Worm (Caenorhabditis elegans): ENCODE data around the gene slc-25A21.
A peak's percentile ranks its signal among the peaks of the same experiment; 100 is the strongest.

slc-25A21 gene

DNA sequence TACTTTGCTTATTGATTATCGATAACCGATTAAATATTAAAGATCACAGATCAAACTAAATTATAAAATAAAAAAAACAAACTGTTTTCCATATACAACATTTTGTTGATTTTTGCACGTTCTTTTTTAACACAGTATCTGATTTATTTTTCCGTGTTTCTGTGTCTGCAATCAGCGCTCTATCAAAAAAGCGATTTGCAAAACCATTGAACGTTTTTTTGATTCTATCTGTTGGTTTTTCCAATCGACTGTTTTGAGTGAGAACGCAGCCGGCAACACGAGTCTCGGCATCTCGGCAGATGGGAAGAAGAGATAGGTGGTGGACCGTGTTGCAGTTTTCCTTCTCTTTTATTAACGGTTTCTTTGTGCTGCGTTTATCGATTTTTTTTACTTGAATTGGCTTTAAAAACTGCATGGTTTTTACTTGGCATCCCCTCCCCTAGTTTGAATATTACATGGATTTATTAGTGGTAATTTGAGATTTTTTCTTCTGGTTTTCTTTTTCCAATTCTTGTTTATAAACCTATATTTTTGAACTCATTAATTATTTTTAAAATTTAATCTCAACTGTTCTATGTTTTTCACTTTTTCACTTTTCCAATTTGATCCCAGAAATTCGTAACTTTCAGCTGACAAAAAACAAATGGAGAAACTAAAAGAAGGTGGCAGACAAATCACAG is at the start of gene slc-25A21:
Gene slc-25A21 (plus strand): TSS at position 630 of the 680 bp plus-strand sequence.
- TF ChIP-seq him-1 (tag; optimal IDR thresholded peaks at IDR 0.05): no peak
- TF ChIP-seq W03F9.2 (tag; optimal IDR thresholded peaks at IDR 0.05): no peak
- no peak for TF ChIP-seq dao-5 (tag; optimal IDR thresholded peaks at IDR 0.05)

DNA sequence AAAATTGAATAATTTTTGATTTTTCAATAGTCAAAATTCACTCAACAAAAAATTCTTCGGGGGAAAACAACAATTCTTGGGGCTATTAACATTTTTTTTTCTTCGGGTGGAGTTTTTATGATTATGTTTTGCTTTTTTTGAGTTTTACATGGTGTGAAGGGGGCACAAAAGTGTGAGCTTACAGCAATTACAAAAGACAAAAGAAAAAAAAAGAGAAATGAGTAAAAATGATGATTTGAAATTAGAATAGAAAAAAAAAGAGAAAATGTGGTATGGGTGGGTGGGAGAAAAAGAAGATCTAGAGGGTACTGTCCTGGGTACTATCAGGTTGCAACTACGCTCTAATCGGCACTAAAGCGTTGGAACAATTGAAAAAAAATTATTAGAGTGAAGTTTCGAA is 48.8 kb upstream of the slc-25A21 start:
- no peak for TF ChIP-seq dao-5 (tag; optimal IDR thresholded peaks at IDR 0.05)

DNA sequence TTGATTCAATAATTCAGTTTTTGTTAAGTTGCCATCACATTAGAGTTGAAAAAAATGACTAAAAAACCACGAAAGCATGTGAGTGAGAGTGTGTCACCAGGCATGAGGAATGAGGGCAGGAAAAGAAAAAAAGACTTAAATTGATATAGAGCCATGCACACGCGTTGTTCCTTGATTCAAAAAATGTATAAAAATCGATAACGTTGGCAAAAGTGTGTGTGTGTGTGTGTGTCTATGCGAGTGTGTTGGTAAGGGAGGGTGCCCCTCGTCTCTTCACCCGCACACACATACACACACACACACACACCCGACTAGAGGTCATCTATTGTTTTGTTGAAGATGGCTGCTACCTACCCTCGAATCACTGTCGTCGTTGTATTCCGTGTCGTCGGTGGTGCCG is 45.8 kb upstream of the slc-25A21 start:
- TF ChIP-seq W03F9.2 (tag; optimal IDR thresholded peaks at IDR 0.05): no peak
- no peak for TF ChIP-seq him-1 (tag; optimal IDR thresholded peaks at IDR 0.05)
- TF ChIP-seq dao-5 (tag; optimal IDR thresholded peaks at IDR 0.05): no peak

DNA sequence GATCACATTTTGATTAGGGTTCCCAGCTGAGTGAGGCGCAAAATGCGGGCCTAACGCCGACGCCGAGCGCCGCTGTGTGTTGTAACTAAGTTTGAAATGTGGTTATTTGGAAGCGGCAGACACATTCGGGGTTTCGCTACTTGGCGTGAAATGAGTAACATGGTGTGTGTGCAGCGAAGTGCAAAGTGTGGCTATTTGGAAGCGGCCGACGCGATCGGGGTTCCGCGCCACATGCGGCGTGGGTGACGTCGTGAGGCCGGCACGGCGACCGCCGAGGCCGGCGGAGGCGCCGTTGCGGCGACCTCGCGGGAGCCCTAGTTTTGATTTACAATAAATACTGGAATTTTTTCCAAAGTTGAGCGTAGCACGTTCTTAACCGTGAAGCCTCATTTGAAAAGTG is 45.1 kb upstream of the slc-25A21 start:
- no peak for TF ChIP-seq dao-5 (tag; optimal IDR thresholded peaks at IDR 0.05)
- TF ChIP-seq W03F9.2 (tag; optimal IDR thresholded peaks at IDR 0.05): no peak

DNA sequence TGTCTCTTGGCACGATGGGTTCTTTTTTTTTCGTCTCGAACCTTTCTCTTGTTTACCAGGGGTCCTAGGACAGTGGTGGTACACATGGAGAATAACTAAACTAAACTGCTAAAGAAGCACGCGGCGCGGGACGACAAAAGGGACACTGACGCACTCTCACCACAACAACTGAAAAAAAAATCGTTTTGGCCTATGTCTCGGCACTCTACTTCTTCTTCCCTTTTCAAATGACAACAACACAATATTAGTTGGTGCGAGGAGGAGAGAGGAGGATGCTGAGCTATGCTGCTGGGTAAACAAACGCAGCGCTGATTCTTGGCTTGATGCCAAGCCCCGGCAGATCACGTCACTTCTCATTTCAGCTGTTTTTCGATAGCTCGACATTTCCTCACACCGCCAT is 44.4 kb upstream of the slc-25A21 start:
- TF ChIP-seq W03F9.2 (tag; optimal IDR thresholded peaks at IDR 0.05): no peak
- TF ChIP-seq dao-5 (tag; optimal IDR thresholded peaks at IDR 0.05): no peak
- TF ChIP-seq him-1 (tag; optimal IDR thresholded peaks at IDR 0.05): no peak

DNA sequence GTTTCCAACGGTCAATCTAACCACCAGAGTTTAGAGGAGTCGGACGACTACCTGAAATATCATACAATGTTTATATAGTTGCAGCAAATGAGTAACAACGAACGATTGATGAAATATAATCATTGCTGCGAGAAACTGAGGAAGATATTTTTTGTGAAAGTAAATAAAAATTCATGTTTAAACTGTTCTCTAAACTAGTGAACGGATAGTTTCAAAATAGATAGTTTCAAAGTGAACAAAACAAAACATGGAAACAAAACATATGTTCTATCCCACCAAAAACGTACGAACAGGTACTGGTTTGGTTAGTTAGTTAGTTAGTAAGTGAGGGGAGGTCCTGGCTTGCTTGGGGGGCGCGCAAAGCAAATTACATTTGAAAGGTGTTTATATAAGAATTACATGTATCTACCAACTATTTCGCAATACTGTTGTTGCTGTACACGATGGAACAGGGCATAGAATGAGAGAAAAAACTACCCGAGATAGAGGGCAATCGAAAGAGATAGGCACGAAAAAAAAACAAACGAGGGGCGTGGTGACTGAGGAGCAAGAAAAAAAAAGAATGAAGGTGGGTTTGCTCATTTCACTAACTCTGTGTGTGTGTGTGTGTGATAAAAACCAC is 42.6 kb upstream of the slc-25A21 start, which contains the start of gene F09C8.2:
Gene F09C8.2 (minus strand): TSS at position 51 of the 622 bp plus-strand sequence.
- TF ChIP-seq him-1 (tag; optimal IDR thresholded peaks at IDR 0.05) (no peak), W03F9.2 (tag; optimal IDR thresholded peaks at IDR 0.05) (no peak), dao-5 (tag; optimal IDR thresholded peaks at IDR 0.05) (no peak)

DNA sequence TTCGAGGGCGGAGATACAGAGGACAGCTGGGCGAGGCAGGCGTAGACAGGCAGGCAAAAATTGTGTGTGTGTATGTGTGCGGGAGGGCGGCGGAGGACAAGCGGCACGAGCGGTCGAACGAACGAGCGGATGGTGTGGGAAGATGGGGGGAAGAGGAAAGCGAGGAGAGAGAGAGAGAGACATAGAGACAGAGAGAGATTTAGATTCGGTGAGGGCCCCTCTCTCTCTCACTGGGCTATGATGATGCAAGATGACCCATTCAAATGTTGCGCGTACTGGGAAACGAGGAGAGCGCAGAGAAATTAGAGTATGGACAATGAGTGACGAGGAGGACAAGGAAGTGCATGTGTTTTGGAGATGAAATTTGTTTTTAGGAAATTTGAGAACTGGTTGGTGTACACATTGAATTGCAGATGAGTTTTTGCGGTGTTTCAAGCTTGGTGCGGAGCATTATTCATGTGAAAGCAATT is 41.9 kb upstream of the slc-25A21 start:
- TF ChIP-seq him-1 (tag; optimal IDR thresholded peaks at IDR 0.05): peak; percentile 78
- TF ChIP-seq W03F9.2 (tag; optimal IDR thresholded peaks at IDR 0.05): no peak

DNA sequence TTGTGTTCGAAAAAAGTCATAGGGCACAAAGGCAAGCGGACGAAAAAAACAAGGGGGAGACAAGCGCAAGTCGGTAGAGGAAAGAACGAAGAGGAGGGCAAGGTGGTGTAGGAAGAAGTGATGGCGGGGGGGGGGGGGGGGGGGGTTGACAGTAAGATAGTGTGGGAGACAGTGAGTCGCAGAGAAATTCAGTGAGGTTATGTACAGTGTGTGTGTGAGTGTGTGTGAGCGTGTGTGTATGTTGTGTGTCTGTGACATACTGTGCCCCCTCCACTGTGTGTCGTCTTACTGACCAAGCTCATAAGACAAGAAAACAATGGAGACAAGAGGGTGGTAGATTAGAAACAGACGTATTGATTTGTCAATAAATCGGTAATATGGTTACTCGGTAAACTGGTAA is 39.5 kb upstream of the slc-25A21 start:
- TF ChIP-seq dao-5 (tag; optimal IDR thresholded peaks at IDR 0.05): no peak
- no peak for TF ChIP-seq him-1 (tag; optimal IDR thresholded peaks at IDR 0.05)
- TF ChIP-seq W03F9.2 (tag; optimal IDR thresholded peaks at IDR 0.05): no peak

DNA sequence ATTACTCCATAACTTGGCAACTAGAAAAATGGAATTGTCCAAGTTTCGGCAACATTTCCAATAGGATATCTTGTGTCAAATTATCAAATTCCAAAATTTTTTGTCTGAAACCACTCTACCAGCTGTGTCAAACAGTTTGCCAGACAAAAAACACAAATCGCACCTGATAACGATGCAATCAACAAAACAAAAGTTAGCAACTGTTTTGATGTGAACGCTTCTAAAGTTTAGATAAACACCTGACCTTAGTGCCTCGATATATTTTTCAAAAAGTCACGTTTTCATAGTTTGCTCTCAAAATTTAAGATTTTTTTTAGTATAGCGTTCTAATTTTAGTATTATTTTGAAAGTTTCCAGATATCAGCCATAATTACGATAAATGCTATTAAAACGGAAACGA is 38.4 kb upstream of the slc-25A21 start:
- TF ChIP-seq dao-5 (tag; optimal IDR thresholded peaks at IDR 0.05) (no peak), him-1 (tag; optimal IDR thresholded peaks at IDR 0.05) (no peak), W03F9.2 (tag; optimal IDR thresholded peaks at IDR 0.05) (no peak)

DNA sequence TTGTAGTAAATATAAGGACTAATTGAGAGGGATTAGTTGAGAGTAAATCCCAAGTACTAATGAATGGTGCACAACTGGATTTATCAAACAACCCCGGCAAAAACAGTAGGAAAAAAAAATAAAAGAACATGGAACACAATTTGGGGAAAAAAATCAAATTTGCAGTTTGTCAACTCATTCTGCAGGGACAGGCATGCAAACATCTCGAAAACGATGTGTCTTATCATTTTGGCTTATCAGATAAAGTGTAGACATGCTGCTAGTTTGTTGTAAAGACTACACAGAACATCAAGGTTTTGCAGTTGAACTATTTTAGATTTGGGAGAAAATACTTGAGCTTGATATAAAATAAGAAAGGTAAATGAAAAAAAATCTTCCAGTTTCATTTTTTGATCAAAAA is 35.9 kb upstream of the slc-25A21 start:
- TF ChIP-seq W03F9.2 (tag; optimal IDR thresholded peaks at IDR 0.05) (no peak), dao-5 (tag; optimal IDR thresholded peaks at IDR 0.05) (no peak), him-1 (tag; optimal IDR thresholded peaks at IDR 0.05) (no peak)

DNA sequence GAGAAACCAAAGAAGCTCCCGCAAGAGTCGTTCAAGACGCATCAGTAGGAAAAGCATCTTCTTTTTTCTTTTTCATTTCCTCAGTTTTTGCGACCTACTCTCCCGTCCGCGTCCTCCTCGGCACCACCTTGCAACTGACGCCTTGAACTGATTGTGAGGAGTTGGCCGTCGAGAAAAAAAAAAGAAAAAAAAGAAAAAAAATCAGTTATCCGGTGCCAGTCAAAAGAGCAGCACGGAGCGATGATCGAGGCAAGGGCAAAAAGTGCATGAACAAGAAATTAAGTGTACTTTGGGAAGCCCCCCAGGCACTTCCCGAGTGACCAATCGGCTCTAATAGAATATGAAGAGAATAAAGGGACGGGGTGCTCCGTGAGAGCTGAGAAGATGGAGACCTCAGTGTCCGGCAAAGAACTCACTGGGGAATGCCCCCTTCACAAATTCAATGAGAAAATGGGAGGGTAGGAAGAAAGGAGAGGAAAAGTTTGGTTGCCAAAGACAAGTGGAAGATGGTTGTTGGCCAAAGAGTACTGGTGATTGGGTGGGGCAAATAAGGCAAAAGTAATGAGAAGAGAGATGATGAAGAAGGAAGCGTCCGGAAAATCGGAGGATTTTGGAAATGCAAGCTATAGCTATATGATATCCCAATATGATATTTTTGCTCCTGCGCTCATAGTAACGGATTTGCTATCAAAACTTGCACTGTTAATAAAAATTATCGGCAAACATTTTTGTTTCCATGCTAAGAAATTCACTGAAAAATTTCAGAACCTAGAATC is 34.3 kb upstream of the slc-25A21 start:
- no peak for TF ChIP-seq dao-5 (tag; optimal IDR thresholded peaks at IDR 0.05)
- no peak for TF ChIP-seq W03F9.2 (tag; optimal IDR thresholded peaks at IDR 0.05)
- no peak for TF ChIP-seq him-1 (tag; optimal IDR thresholded peaks at IDR 0.05)

DNA sequence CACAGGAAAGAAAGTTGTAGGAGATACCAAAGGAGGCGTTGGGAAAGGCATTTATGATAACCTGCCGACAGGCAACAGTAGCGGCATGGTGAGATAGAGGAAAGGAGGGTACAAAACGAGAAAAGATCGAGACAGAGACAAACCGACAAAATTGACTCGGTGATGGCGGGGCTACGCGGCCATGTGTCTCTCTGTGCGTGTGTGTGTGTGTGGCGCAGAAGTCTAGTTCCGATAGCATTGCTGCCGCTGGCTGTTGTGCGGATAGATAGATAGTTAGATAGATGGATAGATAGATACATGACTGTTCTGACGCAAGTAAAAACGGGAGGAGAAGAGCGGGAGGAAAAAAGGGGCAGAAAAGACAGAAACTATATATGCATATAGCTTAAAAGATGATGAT is 32.8 kb upstream of the slc-25A21 start:
- TF ChIP-seq dao-5 (tag; optimal IDR thresholded peaks at IDR 0.05) (no peak), W03F9.2 (tag; optimal IDR thresholded peaks at IDR 0.05) (no peak), him-1 (tag; optimal IDR thresholded peaks at IDR 0.05) (no peak)

DNA sequence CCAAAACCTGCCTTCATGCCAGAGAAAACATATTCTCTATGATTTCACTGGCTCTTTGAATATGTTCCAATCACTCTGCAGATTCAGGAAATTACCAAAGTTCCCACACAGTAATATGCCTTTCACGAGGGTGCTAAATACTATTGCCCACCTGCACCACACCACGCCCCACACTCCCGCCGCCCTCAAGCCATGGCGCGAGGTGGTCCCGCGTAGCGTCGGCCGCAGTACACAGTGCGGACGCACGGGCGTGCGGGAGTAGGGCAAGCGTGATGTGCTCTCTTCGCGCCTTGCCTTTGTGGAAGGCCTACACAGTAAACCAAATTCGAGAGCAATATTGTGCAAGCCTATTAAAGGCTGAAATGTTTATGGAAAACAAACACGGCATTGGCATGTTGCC is 32.2 kb upstream of the slc-25A21 start:
- TF ChIP-seq dao-5 (tag; optimal IDR thresholded peaks at IDR 0.05) (no peak), him-1 (tag; optimal IDR thresholded peaks at IDR 0.05) (no peak), W03F9.2 (tag; optimal IDR thresholded peaks at IDR 0.05) (no peak)

DNA sequence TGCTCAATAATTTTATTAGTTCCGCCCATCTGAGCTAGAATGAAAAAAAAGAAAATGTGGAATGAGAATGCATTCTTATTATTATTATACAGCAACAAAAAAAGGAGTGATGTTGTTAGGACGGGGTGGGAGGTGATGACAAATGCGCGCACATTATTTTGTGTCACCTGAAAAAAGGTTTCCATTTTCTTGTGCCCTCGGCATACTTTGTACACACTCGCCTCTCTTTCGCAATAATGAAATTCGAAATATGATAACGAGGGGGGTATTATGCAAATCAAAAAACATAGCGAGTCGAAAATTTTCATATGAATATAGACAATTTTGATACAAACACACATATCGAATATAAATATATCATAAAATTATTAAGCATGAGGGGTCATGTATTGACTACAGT is 30.3 kb upstream of the slc-25A21 start:
- TF ChIP-seq him-1 (tag; optimal IDR thresholded peaks at IDR 0.05) (no peak), W03F9.2 (tag; optimal IDR thresholded peaks at IDR 0.05) (no peak), dao-5 (tag; optimal IDR thresholded peaks at IDR 0.05) (no peak)
